Fruit fly (Drosophila melanogaster): ENCODE data around the gene BORCS6.

dm6 chr3L:587827-588226 is 47.2 kb downstream of the BORCS6 start:
- no peak for TF ChIP-seq fd59A (GFP tag; optimal IDR thresholded peaks at IDR 0.05)
- TF ChIP-seq Smox (GFP tag; optimal IDR thresholded peaks at IDR 0.05) = no peak
- no peak for TF ChIP-seq CG11902 (GFP tag; optimal IDR thresholded peaks at IDR 0.05)
- TF ChIP-seq CG6276 (GFP tag; optimal IDR thresholded peaks at IDR 0.05) = no peak
- no peak for TF ChIP-seq CG9139 (GFP tag; optimal IDR thresholded peaks at IDR 0.05)
- TF ChIP-seq CG8632 (GFP tag; optimal IDR thresholded peaks at IDR 0.05) = no peak
- no peak for TF ChIP-seq svp (GFP tag)
- no peak for TF ChIP-seq vri (GFP tag; optimal IDR thresholded peaks at IDR 0.05)
- TF ChIP-seq OdsH (GFP tag; optimal IDR thresholded peaks at IDR 0.05) = no peak
- TF ChIP-seq esn (GFP tag; optimal IDR thresholded peaks at IDR 0.05) = no peak
- no peak for TF ChIP-seq Sox102F (GFP tag; optimal IDR thresholded peaks at IDR 0.05)
